Worm (Caenorhabditis elegans): ENCODE results near the gene K12H6.9.

- no peak for TF ChIP-seq fkh-10 (GFP tag; optimal IDR thresholded peaks at IDR 0.05)
- TF ChIP-seq pqm-1 (tag; optimal IDR thresholded peaks at IDR 0.05), result no peak
- no peak for TF ChIP-seq unc-39 (tag; optimal IDR thresholded peaks at IDR 0.05)
- no peak for TF ChIP-seq ceh-82 (tag; optimal IDR thresholded peaks at IDR 0.05)
- TF ChIP-seq nhr-11 (tag; optimal IDR thresholded peaks at IDR 0.05), result no peak
These were observed 20.0 kb upstream of the K12H6.9 start for ce11 chrII:2804245-2804644.

Data from whole organism, L3 larva.